Worm (Caenorhabditis elegans) whole organism, L3 larva: ENCODE measurements around the gene lbp-1.

Source experiments
- fos-1 ChIP-seq: fragments of 150-350 bp; optimal IDR thresholded peaks from 2 replicates; lab custom pipeline; 2014; ENCODE audit warnings: missing biosample characterization, missing genetic modification characterization
- nhr-12 ChIP-seq: fragments of 150-350 bp; optimal IDR thresholded peaks from 2 replicates; lab custom pipeline; 2014; ENCODE audit warnings: missing biosample characterization, missing genetic modification characterization
- nhr-237 ChIP-seq: fragments of 150-350 bp; optimal IDR thresholded peaks from 2 replicates; lab custom pipeline; 2014; ENCODE audit warnings: missing biosample characterization, missing genetic modification characterization
- unc-62 ChIP-seq: fragments of 150-350 bp; sonication (generic microtip); optimal IDR thresholded peaks from 4 replicates; lab custom pipeline; 2014; ENCODE audit warnings: missing biosample characterization, missing genetic modification reagents, missing genetic modification characterization
- zag-1 ChIP-seq: fragments of 150-350 bp; optimal IDR thresholded peaks from 2 replicates; lab custom pipeline; 2014; ENCODE audit warnings: missing biosample characterization, missing genetic modification characterization

- TF ChIP-seq zag-1 (no peak), nhr-237 (no peak), fos-1 (no peak), nhr-12 (tag; lab: Kevin White, UChicago) (no peak), unc-62 (GFP tag; lab: Kevin White, UChicago) (no peak)
Measured at ce11 chrX:3300582-3300981, 41.6 kb downstream of the lbp-1 start.
